Worm (Caenorhabditis elegans) whole organism, L3 larva: ENCODE data around the gene R11F4.2.

Source experiments
- nhr-28 ChIP-seq: fragments of 150-350 bp; optimal IDR thresholded peaks from 2 replicates; lab custom pipeline; 2014; ENCODE audit warnings: missing biosample characterization, missing genetic modification characterization
- pqm-1 ChIP-seq: fragments of 150-350 bp; optimal IDR thresholded peaks from 2 replicates; lab custom pipeline; 2017; ENCODE audit warnings: missing biosample characterization, missing genetic modification characterization, inconsistent platforms

- no peak for TF ChIP-seq pqm-1 (tag; lab: Kevin White, UChicago)
- TF ChIP-seq nhr-28 (tag; lab: Kevin White, UChicago), result no peak
These were observed 44.3 kb upstream of the R11F4.2 start, which contains the start of gene pqn-48 for ce11 chrII:4038541-4038940.
